Worm (Caenorhabditis elegans): ENCODE data around the gene sel-15.

sel-15 gene

ce11 chrIII:696372-696771, at the start of gene sel-15:
sel-15 (minus strand) TSS chrIII:696472.
- TF ChIP-seq ztf-6 (GFP tag; IDR thresholded peaks at IDR 0.05) = no peak
- no peak for TF ChIP-seq ceh-27 (GFP tag; optimal IDR thresholded peaks at IDR 0.05)
- no peak for TF ChIP-seq bed-2 (GFP tag; IDR thresholded peaks at IDR 0.05)
- TF ChIP-seq lin-40 (tag; optimal IDR thresholded peaks at IDR 0.05) = no peak
- TF ChIP-seq hmg-1.2 (GFP tag; IDR thresholded peaks at IDR 0.05) = peak; percentile 58; the same call in 1 of the 2 replicates

- TF ChIP-seq F10E7.11 (tag; optimal IDR thresholded peaks at IDR 0.05) (no peak), madf-8 (GFP tag; conservative IDR thresholded peaks at IDR 0.05) (no peak), F52B5.7 (tag; optimal IDR thresholded peaks at IDR 0.05) (no peak), F57C9.4 (tag; optimal IDR thresholded peaks at IDR 0.05) (no peak), ztf-28 (GFP tag; IDR thresholded peaks at IDR 0.05) (no peak), C06A6.2 (GFP tag; conservative IDR thresholded peaks at IDR 0.05) (no peak), mes-4 (tag; optimal IDR thresholded peaks at IDR 0.05) (no peak), hrde-1 (tag; optimal IDR thresholded peaks at IDR 0.05; ENCODE audit: borderline replicate concordance) (no peak), nhr-179 (tag; optimal IDR thresholded peaks at IDR 0.05) (no peak)
Measured at ce11 chrIII:744459-744858, 48.2 kb upstream of the sel-15 start.

ce11 chrIII:740382-740781, 44.1 kb upstream of the sel-15 start, which contains the start of gene idpp-1:
idpp-1 (plus strand) TSS chrIII:740682.
- TF ChIP-seq T07F8.4 (tag; optimal IDR thresholded peaks at IDR 0.05) (no peak), nhr-27 (tag; optimal IDR thresholded peaks at IDR 0.05) (no peak)

ce11 chrIII:728694-729093, 32.4 kb upstream of the sel-15 start:
- TF ChIP-seq nhr-120 (GFP tag; IDR thresholded peaks at IDR 0.05) (no peak), nhr-80 (tag; optimal IDR thresholded peaks at IDR 0.05) (no peak), nfya-2 (GFP tag; IDR thresholded peaks at IDR 0.05) (no peak), snpc-1.1 (tag; optimal IDR thresholded peaks at IDR 0.05; ENCODE audit: insufficient read depth) (no peak), gei-17 (GFP tag; optimal IDR thresholded peaks at IDR 0.05) (no peak), zim-3 (tag; optimal IDR thresholded peaks at IDR 0.05) (no peak), cebp-1 (GFP tag; IDR thresholded peaks at IDR 0.05) (no peak), cebp-1 (tag; optimal IDR thresholded peaks at IDR 0.05) (no peak)

ce11 chrIII:728074-728473, 31.8 kb upstream of the sel-15 start:
- TF ChIP-seq B0261.1 (tag; optimal IDR thresholded peaks at IDR 0.05) (no peak), egrh-3 (GFP tag; IDR thresholded peaks at IDR 0.05) (peak; percentile 33; the same call in 1 of the 2 replicates), tlf-1 (GFP tag; optimal IDR thresholded peaks at IDR 0.05) (no peak)

ce11 chrIII:724819-725218, 28.5 kb upstream of the sel-15 start, which contains the start of gene flp-24:
flp-24 (plus strand) TSS chrIII:725119.
- TF ChIP-seq C17E4.6 (GFP tag; IDR thresholded peaks at IDR 0.05) = no peak

ce11 chrIII:710042-710441, 13.8 kb upstream of the sel-15 start:
- TF ChIP-seq hlh-26 (GFP tag; conservative IDR thresholded peaks at IDR 0.05) (no peak), him-1 (tag; optimal IDR thresholded peaks at IDR 0.05) (no peak), zfh-2 (GFP tag; conservative IDR thresholded peaks at IDR 0.05) (peak; percentile 43; the same call in 1 of the 2 replicates)
